Fruit fly (Drosophila melanogaster): Measurements from ENCODE around the gene Dci.
A peak's percentile ranks its signal among the peaks of the same experiment; 100 is the strongest.

The Dci gene

DNA sequence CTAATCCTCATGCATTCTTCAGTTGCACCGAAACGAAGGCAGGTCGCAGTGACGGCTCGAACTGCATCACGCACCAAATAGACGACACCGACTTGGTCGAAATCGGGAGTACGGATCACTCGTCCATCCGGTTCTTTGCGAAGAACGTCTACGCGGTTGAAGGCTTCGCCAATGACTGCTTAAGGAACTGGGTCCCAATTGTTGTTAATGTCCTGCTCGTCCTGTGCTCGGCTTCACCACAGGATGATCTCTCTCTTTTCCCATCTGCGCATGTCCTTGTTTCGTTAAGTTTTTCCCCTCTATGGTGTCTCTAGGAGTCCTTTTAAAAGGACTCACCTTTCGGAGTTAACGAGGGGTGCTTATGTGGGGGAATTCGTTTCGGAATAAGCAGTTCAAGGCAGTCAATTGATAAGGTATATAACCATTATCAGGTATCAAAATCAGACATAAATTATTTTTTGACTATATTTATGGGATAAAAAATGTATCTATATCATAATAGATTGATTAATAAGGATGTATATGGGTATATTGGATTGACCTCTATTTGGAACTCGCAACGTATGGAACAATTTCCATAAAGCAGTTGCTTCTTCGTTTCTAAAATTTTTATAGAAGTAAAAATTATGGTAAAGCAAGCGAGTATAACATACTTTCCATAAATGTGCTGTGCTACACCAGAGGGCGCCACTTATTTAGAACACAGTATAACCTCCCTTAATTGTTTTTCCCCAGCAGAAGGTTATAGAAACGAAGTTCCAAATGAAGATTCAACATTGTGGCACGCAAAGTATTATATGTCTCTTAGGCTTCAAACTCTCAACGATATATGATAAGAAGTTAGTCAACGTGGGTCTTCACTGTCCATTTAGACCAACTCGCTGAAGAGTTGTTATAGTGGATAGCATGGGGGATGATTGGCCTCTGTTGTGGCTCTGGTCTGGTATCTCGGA is 6.2 kb downstream of the Dci start, which contains the start of gene dpr20 (continued):
- no peak for TF ChIP-seq psq (GFP tag; optimal IDR thresholded peaks at IDR 0.05)
- peak; percentile 79 to 82 for TF ChIP-seq dpn (GFP tag; optimal IDR thresholded peaks at IDR 0.05)
- peak; percentile 70 for TF ChIP-seq CG11504 (tag; optimal IDR thresholded peaks at IDR 0.05)
- peak; percentile 89 for TF ChIP-seq CG10366 (GFP tag; IDR thresholded peaks at IDR 0.05)
- TF ChIP-seq CG12744 (GFP tag; optimal IDR thresholded peaks at IDR 0.05), result peak; percentile 45
- TF ChIP-seq CG7786 (GFP tag; optimal IDR thresholded peaks at IDR 0.05), result peak; percentile 69
- peak; percentile 58 for TF ChIP-seq Myb (GFP tag; optimal IDR thresholded peaks at IDR 0.05)
- peak; percentile 62 for TF ChIP-seq CG10147 (GFP tag; optimal IDR thresholded peaks at IDR 0.05)
- peak; percentile 71 for TF ChIP-seq nmo (GFP tag; optimal IDR thresholded peaks at IDR 0.05)
- TF ChIP-seq zfh1 (GFP tag; IDR thresholded peaks at IDR 0.05), result peak; percentile 86
- TF ChIP-seq CG34376 (GFP tag; optimal IDR thresholded peaks at IDR 0.05), result peak; percentile 56
- peak; percentile 56 for TF ChIP-seq pnt (GFP tag; optimal IDR thresholded peaks at IDR 0.05)
- peak; percentile 41 for TF ChIP-seq zen (tag; optimal IDR thresholded peaks at IDR 0.05)
- TF ChIP-seq CG15479 (GFP tag; optimal IDR thresholded peaks at IDR 0.05), result no peak
- no peak for TF ChIP-seq CG6254 (GFP tag; optimal IDR thresholded peaks at IDR 0.05)
- peak; percentile 48; the same call in 2 of the 3 replicates for TF ChIP-seq croc (GFP tag; conservative IDR thresholded peaks at IDR 0.05)
- peak; percentile 71 for TF ChIP-seq CG9609 (GFP tag; optimal IDR thresholded peaks at IDR 0.05)
- TF ChIP-seq toy (GFP tag; IDR thresholded peaks at IDR 0.05), result peak; percentile 66; the same call in 1 of the 2 replicates
- TF ChIP-seq pzg (GFP tag; optimal IDR thresholded peaks at IDR 0.05), result peak; percentile 16
- peak; percentile 87 for TF ChIP-seq CG14441 (GFP tag; IDR thresholded peaks at IDR 0.05)
- peak; percentile 80 for TF ChIP-seq CG1603 (tag; optimal IDR thresholded peaks at IDR 0.05)
- TF ChIP-seq CG13287 (GFP tag; IDR thresholded peaks at IDR 0.05; ENCODE audit: partially characterized antibody), result no peak
- peak; percentile 64 for TF ChIP-seq ara (GFP tag; IDR thresholded peaks at IDR 0.05)
- TF ChIP-seq Lpt (GFP tag; optimal IDR thresholded peaks at IDR 0.05), result no peak
- peak; percentile 33 for TF ChIP-seq nerfin-1 (tag; optimal IDR thresholded peaks at IDR 0.05)
- TF ChIP-seq CrebB (tag; optimal IDR thresholded peaks at IDR 0.05), result peak; percentile 52
- TF ChIP-seq CG9876 (GFP tag; optimal IDR thresholded peaks at IDR 0.05), result peak; percentile 39
- no peak for TF ChIP-seq br (optimal IDR thresholded peaks at IDR 0.05)
- peak; percentile 73 for TF ChIP-seq HLH54F (GFP tag; optimal IDR thresholded peaks at IDR 0.05)
- TF ChIP-seq CG32532 (GFP tag; IDR thresholded peaks at IDR 0.05), result peak; percentile 93
- TF ChIP-seq Doc2 (GFP tag; IDR thresholded peaks at IDR 0.05), result no peak
- TF ChIP-seq Poxn (GFP tag; IDR thresholded peaks at IDR 0.05), result peak; percentile 70
- TF ChIP-seq lmd (GFP tag; IDR thresholded peaks at IDR 0.05), result peak; percentile 91
- TF ChIP-seq salm (tag; optimal IDR thresholded peaks at IDR 0.05), result no peak
- peak; percentile 67 for TF ChIP-seq chn (GFP tag; optimal IDR thresholded peaks at IDR 0.05)
- TF ChIP-seq CG16813 (GFP tag; IDR thresholded peaks at IDR 0.05; ENCODE audit: partially characterized antibody), result no peak
- peak; percentile 49 for TF ChIP-seq org-1 (GFP tag; optimal IDR thresholded peaks at IDR 0.05)
- peak; percentile 19 for TF ChIP-seq CG14710 (tag; optimal IDR thresholded peaks at IDR 0.05)
- peak; percentile 68 for TF ChIP-seq chm (GFP tag; IDR thresholded peaks at IDR 0.05)
- TF ChIP-seq dmrt11E (tag; optimal IDR thresholded peaks at IDR 0.05), result peak; percentile 43
- peak; percentile 88 for TF ChIP-seq ken (GFP tag; IDR thresholded peaks at IDR 0.05)
- peak; percentile 72 for TF ChIP-seq bab2 (GFP tag; optimal IDR thresholded peaks at IDR 0.05)
- TF ChIP-seq E2f1 (GFP tag; IDR thresholded peaks at IDR 0.05), result peak; percentile 83
- peak; percentile 85 for TF ChIP-seq Rx (GFP tag; IDR thresholded peaks at IDR 0.05)
- TF ChIP-seq p53 (GFP tag; optimal IDR thresholded peaks at IDR 0.05), result no peak
- TF ChIP-seq jing (GFP tag; optimal IDR thresholded peaks at IDR 0.05), result peak; percentile 26
- peak; percentile 57; the same call in 1 of the 2 replicates for TF ChIP-seq CG4404 (GFP tag; IDR thresholded peaks at IDR 0.05)
- TF ChIP-seq caup (GFP tag; optimal IDR thresholded peaks at IDR 0.05; ENCODE audit: severe bottlenecking), result peak; percentile 76
- peak; percentile 35 for TF ChIP-seq Ets97D (GFP tag; optimal IDR thresholded peaks at IDR 0.05)

Measured in whole organism, embryonic.